In genomic region chr3R:10881824-10882559, dm6 we compare ENCODE assay signal across 1 fruit fly cellular context.
TF ChIP-seq lines count a peak whose summit lies in the region.

Gene Tpc1, minus strand, starts transcription at chr3R:10882188.

TF ChIP-seq in whole organism, embryonic, 481 proteins besides CTCF, POLR2A, EP300 and RAD21 (continued from another document):
- TF ChIP-seq btn (GFP tag; optimal IDR thresholded peaks at IDR 0.05; lab: Kevin White, UChicago), result no peak
- TF ChIP-seq kay (GFP tag; optimal IDR thresholded peaks at IDR 0.05; lab: Kevin White, UChicago), result no peak
- no peak for TF ChIP-seq CG32767 (GFP tag; IDR thresholded peaks at IDR 0.05; lab: Robert Waterston, UW)
- TF ChIP-seq oc (tag; optimal IDR thresholded peaks at IDR 0.05; lab: Kevin White, UChicago), result peak; percentile 1
- no peak for TF ChIP-seq slp2 (GFP tag; optimal IDR thresholded peaks at IDR 0.05; lab: Kevin White, UChicago)
- TF ChIP-seq pum (GFP tag; optimal IDR thresholded peaks at IDR 0.05; lab: Kevin White, UChicago), result peak; percentile 27
- no peak for TF ChIP-seq CG4730 (GFP tag; IDR thresholded peaks at IDR 0.05; lab: Robert Waterston, UW)
- TF ChIP-seq Taf1 (GFP tag; IDR thresholded peaks at IDR 0.05; lab: Robert Waterston, UW), result no peak
- TF ChIP-seq CG9797 (GFP tag; optimal IDR thresholded peaks at IDR 0.05; lab: Kevin White, UChicago), result peak; percentile 26
- peak; percentile 46 for TF ChIP-seq grau (tag; optimal IDR thresholded peaks at IDR 0.05; lab: Kevin White, UChicago)
- TF ChIP-seq Asciz (GFP tag; optimal IDR thresholded peaks at IDR 0.05; lab: Kevin White, UChicago), result no peak
- no peak for TF ChIP-seq jumu (GFP tag; optimal IDR thresholded peaks at IDR 0.05; lab: Kevin White, UChicago)
- no peak for TF ChIP-seq CG12104 (GFP tag; optimal IDR thresholded peaks at IDR 0.05; lab: Kevin White, UChicago)
- peak; percentile 55 for TF ChIP-seq pho (GFP tag; optimal IDR thresholded peaks at IDR 0.05; lab: Kevin White, UChicago)
- no peak for TF ChIP-seq Max (GFP tag; optimal IDR thresholded peaks at IDR 0.05; lab: Kevin White, UChicago)
- TF ChIP-seq dysf (GFP tag; IDR thresholded peaks at IDR 0.05; lab: Robert Waterston, UW), result no peak
- peak; percentile 72 for TF ChIP-seq CG9932 (GFP tag; IDR thresholded peaks at IDR 0.05; lab: Robert Waterston, UW)
- TF ChIP-seq tup (GFP tag; optimal IDR thresholded peaks at IDR 0.05; lab: Kevin White, UChicago), result no peak
- no peak for TF ChIP-seq ap (GFP tag; IDR thresholded peaks at IDR 0.05; lab: Robert Waterston, UW)
- peak; percentile 79 for TF ChIP-seq vnd (GFP tag; IDR thresholded peaks at IDR 0.05; lab: Robert Waterston, UW; ENCODE audit: partially characterized antibody)
- no peak for TF ChIP-seq br (optimal IDR thresholded peaks at IDR 0.05; lab: Kevin White, UChicago)
- no peak for TF ChIP-seq CG7839 (tag; optimal IDR thresholded peaks at IDR 0.05; lab: Kevin White, UChicago)
- no peak for TF ChIP-seq al (GFP tag; IDR thresholded peaks at IDR 0.05; lab: Robert Waterston, UW)
- TF ChIP-seq Bgb (GFP tag; IDR thresholded peaks at IDR 0.05; lab: Robert Waterston, UW; ENCODE audit: partially characterized antibody), result peak; percentile 73
